Worm (Caenorhabditis elegans) whole organism, young adult: ENCODE data around the gene orai-1.

Experiments used
- B0261.1 ChIP-seq: sonication (generic microtip); optimal IDR thresholded peaks from 2 replicates; lab custom pipeline; 2016; ENCODE audit warnings: mild to moderate bottlenecking, missing genetic modification characterization, moderate library complexity, missing compliant biosample characterization
- B0336.3 ChIP-seq: fragments of 200-800 bp; sonication (Bioruptor generic); IDR thresholded peaks from 2 replicates; pipeline ENCODE4 v1.3.6; 2022; ENCODE audit warnings: missing genetic modification characterization, missing compliant biosample characterization
- F23B12.7 ChIP-seq: sonication (generic microtip); optimal IDR thresholded peaks from 2 replicates; lab custom pipeline; 2017; ENCODE audit warnings: missing genetic modification characterization, mild to moderate bottlenecking, missing compliant biosample characterization, antibody characterized with exemption, moderate library complexity; ENCODE audit not compliant: insufficient read depth
- F33H1.4 ChIP-seq: fragments of 200-800 bp; sonication (Bioruptor generic); IDR thresholded peaks from 2 replicates; pipeline ENCODE4 v1.3.6; 2022; ENCODE audit warnings: missing genetic modification reagents, missing genetic modification characterization, missing compliant biosample characterization
- F37B4.10 ChIP-seq: fragments of 200-800 bp; sonication (Bioruptor generic); IDR thresholded peaks from 2 replicates; pipeline ENCODE4 v1.3.6; 2022; ENCODE audit warnings: missing genetic modification characterization, missing compliant biosample characterization
- K12H6.12 ChIP-seq: fragments of 200-800 bp; sonication (Bioruptor generic); optimal IDR thresholded peaks from 2 replicates; lab custom pipeline; 2018; ENCODE audit warnings: mild to moderate bottlenecking, missing genetic modification characterization, missing compliant biosample characterization
- T07F8.4 ChIP-seq: sonication (generic microtip); optimal IDR thresholded peaks from 2 replicates; lab custom pipeline; 2016; ENCODE audit warnings: mild to moderate bottlenecking, missing genetic modification characterization, moderate library complexity, missing compliant biosample characterization
- T26A5.8 ChIP-seq: sonication (generic microtip); optimal IDR thresholded peaks from 2 replicates; lab custom pipeline; 2016; ENCODE audit warnings: missing genetic modification characterization, missing compliant biosample characterization
- Y53F4B.3 ChIP-seq: fragments of 200-800 bp; sonication (Bioruptor generic); IDR thresholded peaks from 2 replicates; pipeline ENCODE4 v1.3.6; 2022; ENCODE audit warnings: missing genetic modification reagents, missing genetic modification characterization, missing compliant biosample characterization
- Y53G8AR.9 ChIP-seq: fragments of 200-800 bp; sonication (Bioruptor generic); conservative IDR thresholded peaks from 2 replicates; pipeline ENCODE4 v1.3.6; 2022; ENCODE audit warnings: missing genetic modification reagents, missing genetic modification characterization, missing compliant biosample characterization
- akir-1 ChIP-seq: fragments of 200-800 bp; sonication (Bioruptor generic); optimal IDR thresholded peaks from 2 replicates; lab custom pipeline; 2018; ENCODE audit warnings: mild to moderate bottlenecking, missing genetic modification characterization, moderate library complexity, missing compliant biosample characterization
- ama-1 ChIP-seq, 3 experiments: fragments of 150-350 bp in 1 of 3; sonication (generic microtip) in 2 of 3; optimal IDR thresholded peaks; 2 replicates each; lab custom pipeline; 2014 to 2018; ENCODE audit warnings: missing biosample characterization in 2 of 3, missing genetic modification characterization in 2 of 3, missing genetic modification reagents in 2 of 3
- athp-1 ChIP-seq: sonication (generic microtip); optimal IDR thresholded peaks from 2 replicates; lab custom pipeline; 2017; ENCODE audit warnings: mild to moderate bottlenecking, missing genetic modification characterization, missing compliant biosample characterization
- attf-5 ChIP-seq: fragments of 200-800 bp; sonication (Bioruptor generic); optimal IDR thresholded peaks from 2 replicates; lab custom pipeline; 2018; ENCODE audit warnings: mild to moderate bottlenecking, missing genetic modification characterization, missing compliant biosample characterization
- attf-6 ChIP-seq: fragments of 200-800 bp; sonication (Bioruptor generic); IDR thresholded peaks from 2 replicates; pipeline ENCODE4 v1.3.6; 2022; ENCODE audit warnings: missing genetic modification reagents, missing genetic modification characterization, missing compliant biosample characterization
- bed-2 ChIP-seq: fragments of 200-800 bp; sonication (Bioruptor generic); IDR thresholded peaks from 2 replicates; pipeline ENCODE4 v1.3.6; 2022; ENCODE audit warnings: missing genetic modification reagents, missing genetic modification characterization, missing compliant biosample characterization
- cebp-1 ChIP-seq, 2 experiments: fragments of 200-800 bp in 1 of 2; sonication (Bioruptor generic) in 1 of 2; sonication (generic microtip) in 1 of 2; IDR thresholded peaks in 1 of 2; optimal IDR thresholded peaks in 1 of 2; 2 replicates each; pipeline versions ENCODE4 v1.3.6 to Lab custom; 2017 to 2022; ENCODE audit warnings: missing compliant biosample characterization in 2 of 2, missing genetic modification characterization in 2 of 2, mild to moderate bottlenecking in 1 of 2, missing genetic modification reagents in 1 of 2, moderate library complexity in 1 of 2
- cebp-2 ChIP-seq: fragments of 200-800 bp; sonication (Bioruptor generic); IDR thresholded peaks from 2 replicates; pipeline ENCODE4 v1.3.6; 2022; ENCODE audit warnings: missing genetic modification characterization, missing compliant biosample characterization
- ceh-58 ChIP-seq: fragments of 200-800 bp; sonication (Bioruptor generic); IDR thresholded peaks from 2 replicates; pipeline ENCODE4 v1.3.6; 2022; ENCODE audit warnings: missing genetic modification characterization, missing compliant biosample characterization
- die-1 ChIP-seq: sonication (generic microtip); optimal IDR thresholded peaks from 2 replicates; lab custom pipeline; 2016; ENCODE audit warnings: missing genotype, mild to moderate bottlenecking, missing genetic modification characterization, missing compliant biosample characterization
- egl-18 ChIP-seq: fragments of 200-800 bp; sonication (Bioruptor generic); IDR thresholded peaks from 2 replicates; pipeline ENCODE4 v1.3.6; 2022; ENCODE audit warnings: missing genetic modification reagents, missing genetic modification characterization, missing compliant biosample characterization
- egl-44 ChIP-seq: fragments of 200-800 bp; sonication (Bioruptor generic); IDR thresholded peaks from 2 replicates; pipeline ENCODE4 v1.3.6; 2022; ENCODE audit warnings: missing genetic modification reagents, missing genetic modification characterization, missing compliant biosample characterization
- egrh-3 ChIP-seq: fragments of 200-800 bp; sonication (Bioruptor generic); IDR thresholded peaks from 2 replicates; pipeline ENCODE4 v1.3.6; 2022; ENCODE audit warnings: missing genetic modification reagents, missing genetic modification characterization, missing compliant biosample characterization
- fkh-3 ChIP-seq: sonication (generic microtip); optimal IDR thresholded peaks from 2 replicates; lab custom pipeline; 2016; ENCODE audit warnings: mild to moderate bottlenecking, missing genetic modification characterization, missing compliant biosample characterization
- hlh-26 ChIP-seq: fragments of 200-800 bp; sonication (Bioruptor generic); conservative IDR thresholded peaks from 2 replicates; pipeline ENCODE4 v1.3.6; 2022; ENCODE audit warnings: missing genetic modification reagents, missing genetic modification characterization, missing compliant biosample characterization
- hmg-1.2 ChIP-seq: fragments of 200-800 bp; sonication (Bioruptor generic); IDR thresholded peaks from 2 replicates; pipeline ENCODE4 v1.3.6; 2022; ENCODE audit warnings: missing genetic modification reagents, missing genetic modification characterization, missing compliant biosample characterization
- lag-1 ChIP-seq: fragments of 200-800 bp; sonication (Bioruptor generic); IDR thresholded peaks from 2 replicates; pipeline ENCODE4 v1.3.6; 2022; ENCODE audit warnings: missing genetic modification reagents, missing genetic modification characterization, missing compliant biosample characterization
- lin-40 ChIP-seq: sonication (generic microtip); optimal IDR thresholded peaks from 2 replicates; lab custom pipeline; 2016; ENCODE audit warnings: missing genetic modification characterization, mild to moderate bottlenecking, missing compliant biosample characterization, missing genotype, missing genetic modification reagents
- lin-54 ChIP-seq: fragments of 200-800 bp; sonication (Bioruptor generic); optimal IDR thresholded peaks from 2 replicates; lab custom pipeline; 2018; ENCODE audit warnings: mild to moderate bottlenecking, missing genetic modification characterization, missing compliant biosample characterization
- madf-6 ChIP-seq: fragments of 200-800 bp; sonication (Bioruptor generic); IDR thresholded peaks from 2 replicates; pipeline ENCODE4 v1.3.6; 2022; ENCODE audit warnings: missing genetic modification reagents, missing genetic modification characterization, missing compliant biosample characterization
- madf-8 ChIP-seq: fragments of 200-800 bp; sonication (Bioruptor generic); conservative IDR thresholded peaks from 2 replicates; pipeline ENCODE4 v1.3.6; 2022; ENCODE audit warnings: missing genetic modification reagents, missing genetic modification characterization, missing compliant biosample characterization
- mcd-1 ChIP-seq: fragments of 200-800 bp; sonication (Bioruptor generic); IDR thresholded peaks from 2 replicates; pipeline ENCODE4 v1.3.6; 2022; ENCODE audit warnings: missing genetic modification reagents, missing genetic modification characterization, missing compliant biosample characterization
- nhr-90 ChIP-seq: sonication (generic microtip); optimal IDR thresholded peaks from 2 replicates; lab custom pipeline; 2016; ENCODE audit warnings: missing genotype, mild to moderate bottlenecking, missing genetic modification characterization, missing compliant biosample characterization
- rcor-1 ChIP-seq: fragments of 200-800 bp; sonication (Bioruptor generic); IDR thresholded peaks from 2 replicates; pipeline ENCODE4 v1.3.6; 2022; ENCODE audit warnings: missing genetic modification reagents, missing genetic modification characterization, missing compliant biosample characterization
- rec-8 ChIP-seq, 2 experiments: sonication (generic microtip); optimal IDR thresholded peaks; 2 replicates each; lab custom pipeline; 2016; ENCODE audit warnings: mild to moderate bottlenecking in 2 of 2, missing genetic modification characterization in 2 of 2, missing genetic modification reagents in 2 of 2, missing genotype in 2 of 2, missing biosample characterization in 1 of 2, missing compliant biosample characterization in 1 of 2, moderate library complexity in 1 of 2
- snpc-1.3 ChIP-seq: sonication (generic microtip); optimal IDR thresholded peaks from 2 replicates; lab custom pipeline; 2017; ENCODE audit warnings: missing genetic modification characterization, mild to moderate bottlenecking, missing compliant biosample characterization, antibody characterized with exemption, moderate library complexity, missing genotype, missing genetic modification reagents; ENCODE audit not compliant: insufficient read depth
- snpc-3.4 ChIP-seq: sonication (generic microtip); optimal IDR thresholded peaks from 2 replicates; lab custom pipeline; 2017; ENCODE audit warnings: missing genetic modification characterization, mild to moderate bottlenecking, missing compliant biosample characterization, antibody characterized with exemption, moderate library complexity, missing genotype, missing genetic modification reagents
- somi-1 ChIP-seq: fragments of 200-800 bp; sonication (Bioruptor generic); optimal IDR thresholded peaks from 2 replicates; lab custom pipeline; 2018; ENCODE audit warnings: mild to moderate bottlenecking, missing genetic modification characterization, missing compliant biosample characterization
- tlf-1 ChIP-seq: fragments of 200-800 bp; sonication (Bioruptor generic); optimal IDR thresholded peaks from 2 replicates; lab custom pipeline; 2018; ENCODE audit warnings: mild to moderate bottlenecking, missing genetic modification characterization, missing compliant biosample characterization
- unc-62 ChIP-seq: fragments of 150-350 bp; optimal IDR thresholded peaks from 2 replicates; lab custom pipeline; 2014; ENCODE audit warnings: missing biosample characterization, missing genetic modification reagents, missing genetic modification characterization
- zfh-2 ChIP-seq: fragments of 200-800 bp; sonication (Bioruptor generic); conservative IDR thresholded peaks from 2 replicates; pipeline ENCODE4 v1.3.6; 2022; ENCODE audit warnings: missing genetic modification reagents, missing genetic modification characterization, missing compliant biosample characterization
- zim-3 ChIP-seq: sonication (generic microtip); optimal IDR thresholded peaks from 2 replicates; lab custom pipeline; 2017; ENCODE audit warnings: mild to moderate bottlenecking, missing genetic modification characterization, moderate library complexity, missing compliant biosample characterization
- ztf-22 ChIP-seq: fragments of 200-800 bp; sonication (Bioruptor generic); optimal IDR thresholded peaks from 2 replicates; lab custom pipeline; 2018; ENCODE audit warnings: mild to moderate bottlenecking, missing genetic modification characterization, moderate library complexity, missing compliant biosample characterization
- ztf-25 ChIP-seq: fragments of 200-800 bp; sonication (Bioruptor generic); IDR thresholded peaks from 2 replicates; pipeline ENCODE4 v1.3.6; 2022; ENCODE audit warnings: missing genetic modification reagents, missing genetic modification characterization, missing compliant biosample characterization

orai-1 gene

ce11 chrIII:696372-696771 lies 49.8 kb downstream of the orai-1 start, which contains the start of gene sel-15:
TSS of gene sel-15 (minus strand) at chrIII:696472.
- peak; percentile 58; the same call in 1 of the 2 replicates for TF ChIP-seq hmg-1.2 (GFP tag; lab: Robert Waterston, UW)
- no peak for TF ChIP-seq lin-40 (tag; lab: Kevin White, UChicago)
- TF ChIP-seq, all 124 proteins: peak for 1

- TF ChIP-seq attf-5 (GFP tag; lab: Kevin White, UChicago) (peak; percentile 68), madf-6 (GFP tag; lab: Robert Waterston, UW) (peak; percentile 60), snpc-1.3 (peak; percentile 30), egl-18 (no peak), F23B12.7 (tag; lab: Kevin White, UChicago) (peak; percentile 2), B0336.3 (GFP tag; lab: Robert Waterston, UW) (0 out of 2 replicates have a peak, but pooled peaks have one; percentile 51), Y53G8AR.9 (GFP tag; lab: Robert Waterston, UW) (0 out of 2 replicates have a peak, but pooled peaks have one; percentile 69), athp-1 (tag; lab: Kevin White, UChicago) (peak; percentile 56), akir-1 (no peak), mcd-1 (GFP tag; lab: Robert Waterston, UW) (peak; percentile 35; the same call in 1 of the 2 replicates), egl-44 (GFP tag; lab: Robert Waterston, UW) (peak; percentile 84), somi-1 (GFP tag; lab: Kevin White, UChicago) (peak; percentile 53), F37B4.10 (GFP tag; lab: Robert Waterston, UW) (0 out of 2 replicates have a peak, but pooled peaks have one; percentile 17), snpc-3.4 (no peak), hlh-26 (GFP tag; lab: Robert Waterston, UW) (no peak), cebp-1 (GFP tag; IDR thresholded peaks at IDR 0.05; lab: Robert Waterston, UW) (no peak), cebp-1 (tag; optimal IDR thresholded peaks at IDR 0.05; lab: Kevin White, UChicago) (peak; percentile 49), rec-8 (tag; optimal IDR thresholded peaks at IDR 0.05; lab: Kevin White, UChicago) (peak in 1 of 2 experiments; percentile 76), lag-1 (GFP tag; lab: Robert Waterston, UW) (no peak), bed-2 (GFP tag; lab: Robert Waterston, UW) (no peak), unc-62 (GFP tag; lab: Kevin White, UChicago) (no peak), madf-8 (0 out of 2 replicates have a peak, but pooled peaks have one; percentile 10), zfh-2 (peak; percentile 27; the same call in 1 of the 2 replicates), rcor-1 (GFP tag; lab: Robert Waterston, UW) (peak; percentile 44; the same call in 1 of the 2 replicates), T07F8.4 (tag; lab: Kevin White, UChicago) (peak; percentile 82), attf-6 (GFP tag; lab: Robert Waterston, UW) (0 out of 2 replicates have a peak, but pooled peaks have one; percentile 16), Y53F4B.3 (GFP tag; lab: Robert Waterston, UW) (no peak), ceh-58 (GFP tag; lab: Robert Waterston, UW) (0 out of 2 replicates have a peak, but pooled peaks have one; percentile 79), tlf-1 (GFP tag; lab: Kevin White, UChicago) (no peak), hmg-1.2 (GFP tag; lab: Robert Waterston, UW) (peak; percentile 42; the same call in 1 of the 2 replicates), nhr-90 (tag; lab: Kevin White, UChicago) (peak; percentile 81), ama-1 (optimal IDR thresholded peaks at IDR 0.05; lab: Kevin White, UChicago) (no peak), ama-1 (GFP tag; optimal IDR thresholded peaks at IDR 0.05; lab: Kevin White, UChicago) (peak; percentile 40 to 43), lin-54 (GFP tag; lab: Kevin White, UChicago) (peak; percentile 49), B0261.1 (tag; lab: Kevin White, UChicago) (peak; percentile 64), K12H6.12 (tag; lab: Kevin White, UChicago) (no peak), cebp-2 (GFP tag; lab: Robert Waterston, UW) (no peak), T26A5.8 (tag; lab: Kevin White, UChicago) (peak; percentile 13), ztf-25 (GFP tag; lab: Robert Waterston, UW) (peak; percentile 58; the same call in 1 of the 2 replicates), ztf-22 (no peak), zim-3 (tag; lab: Kevin White, UChicago) (peak; percentile 17), egrh-3 (GFP tag; lab: Robert Waterston, UW) (no peak), F33H1.4 (peak; percentile 28; the same call in 1 of the 2 replicates), die-1 (tag; lab: Kevin White, UChicago) (peak; percentile 82), fkh-3 (tag; lab: Kevin White, UChicago) (no peak)
These were observed 52.3 kb downstream of the orai-1 start for ce11 chrIII:698814-699213.
